Fruit fly (Drosophila melanogaster): ENCODE measurements around the gene Xport-A.

Xport-A gene

DNA sequence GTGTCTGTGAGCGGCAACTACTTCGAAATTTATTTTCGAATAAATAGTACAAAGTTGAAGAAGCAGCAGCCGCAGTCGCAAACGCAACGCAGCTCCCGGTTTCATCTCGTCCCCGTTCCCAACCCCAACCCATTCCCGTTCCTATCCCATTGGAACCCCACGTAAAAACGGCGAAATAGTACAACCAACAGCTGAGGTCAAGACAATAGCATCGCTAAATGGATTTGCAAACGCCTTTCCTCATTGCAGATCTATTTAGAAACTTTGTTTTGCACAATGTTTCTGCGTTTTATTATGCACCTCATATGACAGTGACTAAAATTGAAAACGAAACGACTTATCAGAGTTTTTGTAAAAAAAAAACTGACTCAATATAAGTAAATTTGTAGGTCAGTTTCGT lies 23.8 kb downstream of the Xport-A start (continued):
- TF ChIP-seq Dad (GFP tag; optimal IDR thresholded peaks at IDR 0.05) (no peak), CG32532 (GFP tag; IDR thresholded peaks at IDR 0.05) (peak; percentile 10; the same call in 1 of the 2 replicates), unc-4 (GFP tag; IDR thresholded peaks at IDR 0.05; ENCODE audit: partially characterized antibody) (no peak), tio (GFP tag; optimal IDR thresholded peaks at IDR 0.05) (no peak), ato (GFP tag; IDR thresholded peaks at IDR 0.05; ENCODE audit: partially characterized antibody) (no peak), CG4424 (GFP tag; optimal IDR thresholded peaks at IDR 0.05) (no peak), Gsc (GFP tag; IDR thresholded peaks at IDR 0.05) (no peak), mld (GFP tag; IDR thresholded peaks at IDR 0.05; ENCODE audit: partially characterized antibody) (no peak), CG17612 (GFP tag; IDR thresholded peaks at IDR 0.05) (no peak), MTF-1 (GFP tag; optimal IDR thresholded peaks at IDR 0.05; ENCODE audit: borderline replicate concordance) (no peak), sisA (GFP tag; IDR thresholded peaks at IDR 0.05) (peak; percentile 15; the same call in 1 of the 2 replicates), Camta (GFP tag; optimal IDR thresholded peaks at IDR 0.05) (no peak), tap (tag; optimal IDR thresholded peaks at IDR 0.05) (no peak), CG42726 (GFP tag; IDR thresholded peaks at IDR 0.05; ENCODE audit: partially characterized antibody) (no peak), cwo (GFP tag; optimal IDR thresholded peaks at IDR 0.05) (no peak), nmo (GFP tag; optimal IDR thresholded peaks at IDR 0.05) (no peak), zfh1 (GFP tag; IDR thresholded peaks at IDR 0.05) (no peak), jigr1 (GFP tag; IDR thresholded peaks at IDR 0.05) (no peak), zen (tag; optimal IDR thresholded peaks at IDR 0.05) (no peak), nau (GFP tag; optimal IDR thresholded peaks at IDR 0.05) (no peak), CG17328 (GFP tag; IDR thresholded peaks at IDR 0.05) (no peak), CG3407 (GFP tag; optimal IDR thresholded peaks at IDR 0.05) (no peak), ash1 (GFP tag; optimal IDR thresholded peaks at IDR 0.05) (no peak), CG12104 (GFP tag; optimal IDR thresholded peaks at IDR 0.05) (no peak), CG18262 (tag; optimal IDR thresholded peaks at IDR 0.05) (no peak), grau (tag; optimal IDR thresholded peaks at IDR 0.05) (no peak), CG15269 (tag; optimal IDR thresholded peaks at IDR 0.05) (no peak), Elba2 (GFP tag; optimal IDR thresholded peaks at IDR 0.05) (no peak), phol (tag; optimal IDR thresholded peaks at IDR 0.05) (no peak), CG10274 (GFP tag; optimal IDR thresholded peaks at IDR 0.05) (no peak), maf-S (GFP tag; optimal IDR thresholded peaks at IDR 0.05) (no peak), CG30403 (GFP tag; optimal IDR thresholded peaks at IDR 0.05) (no peak), ssp (GFP tag; IDR thresholded peaks at IDR 0.05) (no peak), nerfin-2 (GFP tag; IDR thresholded peaks at IDR 0.05; ENCODE audit: partially characterized antibody) (no peak), CG15011 (GFP tag; optimal IDR thresholded peaks at IDR 0.05) (no peak), CoRest (tag; optimal IDR thresholded peaks at IDR 0.05) (no peak), vvl (GFP tag; IDR thresholded peaks at IDR 0.05) (peak; percentile 43; the same call in 1 of the 2 replicates), CG15696 (tag; optimal IDR thresholded peaks at IDR 0.05) (no peak), sr (GFP tag; IDR thresholded peaks at IDR 0.05) (0 out of 3 replicates have a peak, but pooled peaks have one; percentile 30), psq (GFP tag; optimal IDR thresholded peaks at IDR 0.05) (no peak), lmd (GFP tag; IDR thresholded peaks at IDR 0.05) (0 out of 2 replicates have a peak, but pooled peaks have one; percentile 22), Mes4 (GFP tag; optimal IDR thresholded peaks at IDR 0.05) (no peak), amos (GFP tag; IDR thresholded peaks at IDR 0.05; ENCODE audit: partially characterized antibody) (no peak), NC2β (GFP tag; optimal IDR thresholded peaks at IDR 0.05) (no peak), p53 (GFP tag; optimal IDR thresholded peaks at IDR 0.05) (no peak), Kr (GFP tag; optimal IDR thresholded peaks at IDR 0.05) (no peak), Med (GFP tag) (peak; percentile 50), seq (GFP tag; IDR thresholded peaks at IDR 0.05) (no peak), Aef1 (GFP tag; IDR thresholded peaks at IDR 0.05) (no peak), CG17361 (GFP tag; IDR thresholded peaks at IDR 0.05) (no peak), Mad (GFP tag; optimal IDR thresholded peaks at IDR 0.05) (no peak), Ets65A (GFP tag) (peak; percentile 13)

Data from whole organism, embryonic.